Worm (Caenorhabditis elegans) whole organism, L3 larva: ENCODE results near the gene C35D10.7.

Experiments
- elt-3 ChIP-seq, 3 experiments: fragments of 150-350 bp in 1 of 3; sonication (generic microtip) in 2 of 3; optimal IDR thresholded peaks; 2 replicates in 2 of 3; 4 replicates in 1 of 3; lab custom pipeline; 2014 to 2017; ENCODE audit warnings: missing biosample characterization in 3 of 3, missing genetic modification characterization in 3 of 3
- fos-1 ChIP-seq: fragments of 150-350 bp; optimal IDR thresholded peaks from 2 replicates; lab custom pipeline; 2014; ENCODE audit warnings: missing biosample characterization, missing genetic modification characterization
- lin-39 ChIP-seq: fragments of 150-350 bp; optimal IDR thresholded peaks from 2 replicates; lab custom pipeline; 2018; ENCODE audit warnings: missing biosample characterization, missing genetic modification reagents, missing genetic modification characterization
- nhr-237 ChIP-seq: fragments of 150-350 bp; optimal IDR thresholded peaks from 2 replicates; lab custom pipeline; 2014; ENCODE audit warnings: missing biosample characterization, missing genetic modification characterization
- nhr-28 ChIP-seq: fragments of 150-350 bp; optimal IDR thresholded peaks from 2 replicates; lab custom pipeline; 2014; ENCODE audit warnings: missing biosample characterization, missing genetic modification characterization
- nhr-67 ChIP-seq: fragments of 150-350 bp; optimal IDR thresholded peaks from 2 replicates; lab custom pipeline; 2014; ENCODE audit warnings: missing biosample characterization, missing genetic modification characterization

ce11 chrIII:4893540-4893939 lies 37.5 kb downstream of the C35D10.7 start, which contains the start of gene F26F4.6:
- no peak for TF ChIP-seq nhr-67
- TF ChIP-seq fos-1 (tag; lab: Kevin White, UChicago), result no peak
- no peak for TF ChIP-seq elt-3 (tag; optimal IDR thresholded peaks at IDR 0.05; lab: Kevin White, UChicago)
- no peak for TF ChIP-seq nhr-28 (tag; lab: Kevin White, UChicago)
- TF ChIP-seq nhr-237 (tag; lab: Kevin White, UChicago), result no peak
- no peak for TF ChIP-seq lin-39 (tag; lab: Kevin White, UChicago)
